Fruit fly (Drosophila melanogaster) whole organism, prepupa: ENCODE data around the gene CG42634.

Experiments used
- Blimp-1 ChIP-seq: fragments of 200-800 bp; sonication (Bioruptor generic); optimal IDR thresholded peaks from 3 replicates; lab custom pipeline; 2017; ENCODE audit warnings: missing biosample characterization, missing genetic modification characterization, mild to moderate bottlenecking, moderate library complexity, missing genetic modification reagents
- CG10631 ChIP-seq: fragments of 200-800 bp; sonication (Bioruptor generic); optimal IDR thresholded peaks from 2 replicates; lab custom pipeline; 2016; ENCODE audit warnings: missing biosample characterization, missing genetic modification characterization
- CG11294 ChIP-seq: fragments of 200-800 bp; sonication (Bioruptor generic); IDR thresholded peaks from 2 replicates; pipeline ENCODE4 v1.3.6; 2022; ENCODE audit warnings: missing biosample characterization, missing genetic modification characterization
- CG11902 ChIP-seq: fragments of 200-800 bp; sonication (Bioruptor generic); optimal IDR thresholded peaks from 3 replicates; lab custom pipeline; 2016; ENCODE audit warnings: missing biosample characterization, missing genetic modification characterization
- CG15336 ChIP-seq: fragments of 200-800 bp; sonication (Bioruptor generic); IDR thresholded peaks from 2 replicates; pipeline ENCODE4 v1.3.6; 2022; ENCODE audit warnings: missing biosample characterization, missing genetic modification characterization
- CG3032 ChIP-seq: fragments of 200-800 bp; optimal IDR thresholded peaks from 2 replicates; lab custom pipeline; 2019; ENCODE audit warnings: missing biosample characterization, mild to moderate bottlenecking, missing genetic modification characterization, moderate library complexity
- CG31627 ChIP-seq: fragments of 200-800 bp; sonication (Bioruptor generic); optimal IDR thresholded peaks from 3 replicates; lab custom pipeline; 2016; ENCODE audit warnings: missing biosample characterization, missing genetic modification characterization
- CG32006 ChIP-seq: fragments of 200-800 bp; sonication (Bioruptor generic); optimal IDR thresholded peaks from 3 replicates; lab custom pipeline; 2017; ENCODE audit warnings: missing biosample characterization, mild to moderate bottlenecking, missing genetic modification characterization
- CG34406 ChIP-seq: fragments of 200-800 bp; sonication (Bioruptor generic); optimal IDR thresholded peaks from 3 replicates; lab custom pipeline; 2016; ENCODE audit warnings: missing biosample characterization, missing genetic modification characterization
- CG3919 ChIP-seq: fragments of 200-800 bp; sonication (Bioruptor generic); optimal IDR thresholded peaks from 3 replicates; lab custom pipeline; 2016; ENCODE audit warnings: missing biosample characterization, missing genetic modification characterization
- CG4318 ChIP-seq: fragments of 200-800 bp; sonication (Bioruptor generic); optimal IDR thresholded peaks from 3 replicates; lab custom pipeline; 2017; ENCODE audit warnings: missing biosample characterization, mild to moderate bottlenecking, missing genetic modification characterization
- CG6163 ChIP-seq: fragments of 200-800 bp; sonication (Bioruptor generic); IDR thresholded peaks from 3 replicates; pipeline ENCODE4 v1.3.6; 2022; ENCODE audit warnings: missing biosample characterization, missing genetic modification characterization
- CG6276 ChIP-seq: fragments of 200-800 bp; sonication (Bioruptor generic); optimal IDR thresholded peaks from 2 replicates; lab custom pipeline; 2017; ENCODE audit warnings: missing biosample characterization, mild to moderate bottlenecking, missing genetic modification characterization
- CG6792 ChIP-seq: fragments of 200-800 bp; sonication (Bioruptor generic); optimal IDR thresholded peaks from 3 replicates; lab custom pipeline; 2016; ENCODE audit warnings: missing biosample characterization, missing genetic modification characterization
- CG6808 ChIP-seq: fragments of 200-800 bp; sonication (Bioruptor generic); optimal IDR thresholded peaks from 3 replicates; lab custom pipeline; 2017; ENCODE audit warnings: missing biosample characterization, missing genetic modification characterization, mild to moderate bottlenecking, moderate library complexity, missing genetic modification reagents
- CG6854 ChIP-seq: fragments of 200-800 bp; sonication (Bioruptor generic); optimal IDR thresholded peaks from 2 replicates; lab custom pipeline; 2017; ENCODE audit warnings: missing biosample characterization, mild to moderate bottlenecking, missing genetic modification characterization
- CG7368 ChIP-seq: fragments of 200-800 bp; sonication (Bioruptor generic); optimal IDR thresholded peaks from 3 replicates; lab custom pipeline; 2016; ENCODE audit warnings: missing biosample characterization, missing genetic modification characterization
- CG8119 ChIP-seq: fragments of 200-800 bp; sonication (Bioruptor generic); IDR thresholded peaks from 3 replicates; pipeline ENCODE4 v1.3.6; 2022; ENCODE audit warnings: missing biosample characterization, missing genetic modification characterization
- CG9139 ChIP-seq: fragments of 200-800 bp; sonication (Bioruptor generic); optimal IDR thresholded peaks from 3 replicates; lab custom pipeline; 2017; ENCODE audit warnings: missing biosample characterization, mild to moderate bottlenecking, missing genetic modification characterization
- Eip78C ChIP-seq: fragments of 200-800 bp; sonication (Bioruptor generic); peaks from one replicate; lab custom pipeline; 2016; ENCODE audit warnings: missing biosample characterization, missing genetic modification characterization
- Eip93F ChIP-seq: fragments of 200-800 bp; sonication (Bioruptor generic); optimal IDR thresholded peaks from 2 replicates; lab custom pipeline; 2016; ENCODE audit warnings: missing biosample characterization, mild to moderate bottlenecking, missing genetic modification characterization
- Ets21C ChIP-seq: fragments of 200-800 bp; sonication (Bioruptor generic); optimal IDR thresholded peaks from 3 replicates; lab custom pipeline; 2016; ENCODE audit warnings: missing biosample characterization, missing genetic modification characterization
- Ets96B ChIP-seq: fragments of 200-800 bp; optimal IDR thresholded peaks from 2 replicates; lab custom pipeline; 2019; ENCODE audit warnings: missing biosample characterization, mild to moderate bottlenecking, missing genetic modification characterization, moderate library complexity
- Hr38 ChIP-seq: sonication (Bioruptor generic); optimal IDR thresholded peaks from 2 replicates; lab custom pipeline; 2016; ENCODE audit warnings: missing biosample characterization, missing genetic modification characterization
- Hr39 ChIP-seq: fragments of 200-800 bp; sonication (Bioruptor generic); optimal IDR thresholded peaks from 2 replicates; lab custom pipeline; 2016; ENCODE audit warnings: missing biosample characterization, missing genetic modification characterization
- Hr4 ChIP-seq: fragments of 200-800 bp; sonication (Bioruptor generic); optimal IDR thresholded peaks from 3 replicates; lab custom pipeline; 2016; ENCODE audit warnings: missing biosample characterization, missing genetic modification characterization
- Lpt ChIP-seq: fragments of 200-800 bp; sonication (Bioruptor generic); optimal IDR thresholded peaks from 3 replicates; lab custom pipeline; 2016; ENCODE audit warnings: missing biosample characterization, missing genetic modification characterization
- Met ChIP-seq: fragments of 200-800 bp; sonication (Bioruptor generic); optimal IDR thresholded peaks from 3 replicates; lab custom pipeline; 2016; ENCODE audit warnings: missing biosample characterization, missing genetic modification characterization
- OdsH ChIP-seq: fragments of 200-800 bp; sonication (Bioruptor generic); optimal IDR thresholded peaks from 3 replicates; lab custom pipeline; 2016; ENCODE audit warnings: missing biosample characterization, missing genetic modification characterization
- Sox102F ChIP-seq: fragments of 200-800 bp; sonication (Bioruptor generic); optimal IDR thresholded peaks from 2 replicates; lab custom pipeline; 2016; ENCODE audit warnings: missing biosample characterization, mild to moderate bottlenecking, missing genetic modification characterization
- Sox14 ChIP-seq: fragments of 200-800 bp; sonication (Bioruptor generic); optimal IDR thresholded peaks from 3 replicates; lab custom pipeline; 2016; ENCODE audit warnings: missing biosample characterization, missing genetic modification characterization
- Sox15 ChIP-seq: fragments of 200-800 bp; sonication (Bioruptor generic); optimal IDR thresholded peaks from 3 replicates; lab custom pipeline; 2016; ENCODE audit warnings: missing biosample characterization, missing genetic modification characterization
- achi ChIP-seq: fragments of 200-800 bp; sonication (Bioruptor generic); optimal IDR thresholded peaks from 3 replicates; lab custom pipeline; 2016; ENCODE audit warnings: missing biosample characterization, missing genetic modification characterization
- acj6 ChIP-seq: fragments of 200-800 bp; sonication (Bioruptor generic); optimal IDR thresholded peaks from 3 replicates; lab custom pipeline; 2016; ENCODE audit warnings: missing biosample characterization, missing genetic modification characterization
- cyc ChIP-seq: fragments of 200-800 bp; sonication (Bioruptor generic); optimal IDR thresholded peaks from 3 replicates; lab custom pipeline; 2016; ENCODE audit warnings: missing biosample characterization, missing genetic modification characterization
- eg ChIP-seq: fragments of 200-800 bp; sonication (Bioruptor generic); IDR thresholded peaks from 3 replicates; pipeline ENCODE4 v1.3.6; 2022; ENCODE audit warnings: missing biosample characterization, missing genetic modification characterization
- esn ChIP-seq: fragments of 200-800 bp; sonication (Bioruptor generic); optimal IDR thresholded peaks from 2 replicates; lab custom pipeline; 2016; ENCODE audit warnings: missing biosample characterization, mild to moderate bottlenecking, missing genetic modification characterization, moderate library complexity
- fd59A ChIP-seq: fragments of 200-800 bp; sonication (Bioruptor generic); optimal IDR thresholded peaks from 2 replicates; lab custom pipeline; 2017; ENCODE audit warnings: missing biosample characterization, mild to moderate bottlenecking, missing genetic modification characterization, missing genetic modification reagents
- fd85E ChIP-seq: fragments of 200-800 bp; sonication (Bioruptor generic); optimal IDR thresholded peaks from 3 replicates; lab custom pipeline; 2016; ENCODE audit warnings: missing biosample characterization, missing genetic modification characterization
- fkh ChIP-seq: fragments of 200-800 bp; sonication (Bioruptor generic); optimal IDR thresholded peaks from 3 replicates; lab custom pipeline; 2017; ENCODE audit warnings: missing biosample characterization, mild to moderate bottlenecking, missing genetic modification characterization, moderate library complexity
- lz ChIP-seq: fragments of 200-800 bp; sonication (Bioruptor generic); optimal IDR thresholded peaks from 3 replicates; lab custom pipeline; 2016; ENCODE audit warnings: missing biosample characterization, missing genetic modification characterization
- net ChIP-seq: fragments of 200-800 bp; sonication (Bioruptor generic); optimal IDR thresholded peaks from 3 replicates; lab custom pipeline; 2016; ENCODE audit warnings: missing biosample characterization, missing genetic modification characterization
- salr ChIP-seq, 2 experiments: fragments of 200-800 bp; sonication (Bioruptor generic); optimal IDR thresholded peaks; 3 replicates each; lab custom pipeline; 2016 to 2018; ENCODE audit warnings: missing biosample characterization in 2 of 2, missing genetic modification characterization in 2 of 2, mild to moderate bottlenecking in 1 of 2
- spab ChIP-seq: fragments of 200-800 bp; sonication (Bioruptor generic); optimal IDR thresholded peaks from 2 replicates; lab custom pipeline; 2017; ENCODE audit warnings: missing biosample characterization, mild to moderate bottlenecking, missing genetic modification characterization, missing genetic modification reagents
- ss ChIP-seq, 2 experiments: fragments of 200-800 bp; sonication (Bioruptor generic); optimal IDR thresholded peaks; 2 replicates in 1 of 2; 3 replicates in 1 of 2; lab custom pipeline; 2017 to 2018; ENCODE audit warnings: mild to moderate bottlenecking in 2 of 2, missing biosample characterization in 2 of 2, missing genetic modification characterization in 2 of 2, moderate library complexity in 1 of 2
- svp ChIP-seq: fragments of 200-800 bp; sonication (Bioruptor generic); peaks from one replicate; lab custom pipeline; 2016; ENCODE audit warnings: missing biosample characterization, missing genetic modification characterization
- topi ChIP-seq: fragments of 200-800 bp; sonication (Bioruptor generic); optimal IDR thresholded peaks from 3 replicates; lab custom pipeline; 2016; ENCODE audit warnings: missing biosample characterization, missing genetic modification characterization

Gene CG42634

dm6 chr2L:18003028-18003836 is 4.5 kb upstream of the CG42634 start (continued):
- TF ChIP-seq Ets21C (GFP tag; lab: Kevin White, UChicago) = peak; percentile 24
- peak; percentile 25 for TF ChIP-seq Blimp-1 (GFP tag; lab: Kevin White, UChicago)
- peak; percentile 33 for TF ChIP-seq fd59A (GFP tag; lab: Kevin White, UChicago)
- peak; percentile 64 for TF ChIP-seq CG3919
- peak; percentile 41 for TF ChIP-seq CG31627 (GFP tag; lab: Kevin White, UChicago)
- peak; percentile 70 for TF ChIP-seq OdsH
- TF ChIP-seq Lpt (GFP tag; lab: Kevin White, UChicago) = peak; percentile 68
- peak; percentile 24 for TF ChIP-seq CG11902 (GFP tag; lab: Kevin White, UChicago)
- peak; percentile 4 for TF ChIP-seq Sox15 (GFP tag; lab: Kevin White, UChicago)
- peak; percentile 87 for TF ChIP-seq Eip78C
- peak; percentile 77 for TF ChIP-seq Hr4
- peak; percentile 55 for TF ChIP-seq spab (GFP tag; lab: Kevin White, UChicago)
- peak; percentile 71 for TF ChIP-seq CG3032
- peak; percentile 86 for TF ChIP-seq CG32006 (GFP tag; lab: Kevin White, UChicago)
- peak; percentile 56 for TF ChIP-seq Met (GFP tag; lab: Kevin White, UChicago)
- no peak for TF ChIP-seq Hr38
- TF ChIP-seq cyc = peak; percentile 58
- peak; percentile 71 for TF ChIP-seq CG4318 (GFP tag; lab: Kevin White, UChicago)
- peak; percentile 45 to 87 for TF ChIP-seq ss (GFP tag; optimal IDR thresholded peaks at IDR 0.05; lab: Kevin White, UChicago)
- TF ChIP-seq CG6792 (GFP tag; lab: Kevin White, UChicago) = peak; percentile 53
- peak; percentile 60 for TF ChIP-seq Sox102F (GFP tag; lab: Kevin White, UChicago)
- peak; percentile 94 for TF ChIP-seq eg
- TF ChIP-seq CG6163 = peak; percentile 93
- peak; percentile 70 for TF ChIP-seq CG6854 (GFP tag; lab: Kevin White, UChicago)

dm6 chr2L:18005481-18005880 is 2.3 kb upstream of the CG42634 start:
- TF ChIP-seq CG3919 (peak; percentile 56), CG34406 (GFP tag; lab: Kevin White, UChicago) (peak; percentile 23), Ets96B (peak; percentile 45), OdsH (peak; percentile 70), acj6 (peak; percentile 55), ss (GFP tag; optimal IDR thresholded peaks at IDR 0.05; lab: Kevin White, UChicago) (no peak), svp (GFP tag; lab: Kevin White, UChicago) (peak; percentile 52), esn (GFP tag; lab: Kevin White, UChicago) (no peak), CG6163 (peak; percentile 44; the same call in 2 of the 3 replicates), Sox14 (GFP tag; lab: Kevin White, UChicago) (peak; percentile 51), topi (no peak), CG6792 (GFP tag; lab: Kevin White, UChicago) (peak; percentile 13), CG4318 (GFP tag; lab: Kevin White, UChicago) (peak; percentile 88), Ets21C (GFP tag; lab: Kevin White, UChicago) (no peak), lz (GFP tag; lab: Kevin White, UChicago) (peak; percentile 22), net (GFP tag; lab: Kevin White, UChicago) (peak; percentile 42), Hr39 (GFP tag; lab: Kevin White, UChicago) (peak; percentile 14), CG10631 (GFP tag; lab: Kevin White, UChicago) (peak; percentile 47), salr (GFP tag; optimal IDR thresholded peaks at IDR 0.05; lab: Kevin White, UChicago) (peak; percentile 3 to 74), fkh (GFP tag; lab: Kevin White, UChicago) (no peak), CG6276 (GFP tag; lab: Kevin White, UChicago) (peak; percentile 73), fd85E (GFP tag; lab: Kevin White, UChicago) (no peak), CG9139 (GFP tag; lab: Kevin White, UChicago) (no peak), CG6854 (GFP tag; lab: Kevin White, UChicago) (no peak), eg (peak; percentile 61; the same call in 2 of the 3 replicates), achi (GFP tag; lab: Kevin White, UChicago) (peak; percentile 71), Lpt (GFP tag; lab: Kevin White, UChicago) (peak; percentile 64), Eip93F (no peak), CG32006 (GFP tag; lab: Kevin White, UChicago) (peak; percentile 93), CG15336 (no peak; the same call in 1 of the 2 replicates), CG8119 (peak; percentile 85), Hr38 (no peak), CG7368 (GFP tag; lab: Kevin White, UChicago) (no peak), CG6808 (GFP tag; lab: Kevin White, UChicago) (peak; percentile 4), CG11294 (GFP tag; lab: Robert Waterston, UW) (peak; percentile 49)
